Fruit fly (Drosophila melanogaster) whole organism, embryonic: ENCODE measurements around the gene mRpS11.

Experiments used
- Atf6 ChIP-seq: fragments of 200-800 bp; sonication (Bioruptor generic); IDR thresholded peaks from 2 replicates; pipeline ENCODE4 v1.3.6; 2022; ENCODE audit warnings: missing biosample characterization, missing genetic modification characterization
- B-H1 ChIP-seq: fragments of 200-800 bp; sonication (Bioruptor generic); IDR thresholded peaks from 3 replicates; pipeline ENCODE4 v1.3.6; 2022; ENCODE audit warnings: missing biosample characterization, missing genetic modification characterization
- Blimp-1 ChIP-seq: fragments of 200-800 bp; sonication (Bioruptor generic); optimal IDR thresholded peaks from 3 replicates; lab custom pipeline; 2018; ENCODE audit warnings: missing biosample characterization, missing genetic modification characterization, mild to moderate bottlenecking, moderate library complexity, missing genetic modification reagents
- CG11093 ChIP-seq: fragments of 200-800 bp; sonication (Bioruptor generic); IDR thresholded peaks from 3 replicates; pipeline ENCODE4 v1.3.6; 2022; ENCODE audit warnings: missing biosample characterization, missing genetic modification characterization
- CG12659 ChIP-seq: fragments of 200-800 bp; sonication (Bioruptor generic); optimal IDR thresholded peaks from 3 replicates; lab custom pipeline; 2017; ENCODE audit warnings: mild to moderate bottlenecking, missing biosample characterization, missing genetic modification reagents, missing genetic modification characterization
- CG12769 ChIP-seq: fragments of 200-800 bp; sonication (Bioruptor generic); optimal IDR thresholded peaks from 2 replicates; lab custom pipeline; 2019; ENCODE audit warnings: missing biosample characterization, mild to moderate bottlenecking, missing genetic modification characterization, moderate library complexity
- CG13424 ChIP-seq: fragments of 200-800 bp; sonication (Bioruptor generic); optimal IDR thresholded peaks from 2 replicates; lab custom pipeline; 2019; ENCODE audit warnings: missing biosample characterization, mild to moderate bottlenecking, missing genetic modification characterization, moderate library complexity
- CG13775 ChIP-seq: fragments of 200-800 bp; sonication (Bioruptor generic); optimal IDR thresholded peaks from 3 replicates; lab custom pipeline; 2017; ENCODE audit warnings: missing biosample characterization, mild to moderate bottlenecking, missing genetic modification characterization
- CG16813 ChIP-seq: fragments of 200-800 bp; sonication (Bioruptor generic); IDR thresholded peaks from 3 replicates; pipeline ENCODE4 v1.3.6; 2022; ENCODE audit warnings: missing biosample characterization, missing genetic modification characterization; ENCODE audit not compliant: partially characterized antibody
- CG17802 ChIP-seq: fragments of 200-800 bp; sonication (Bioruptor generic); optimal IDR thresholded peaks from 2 replicates; lab custom pipeline; 2018; ENCODE audit warnings: missing biosample characterization, mild to moderate bottlenecking, missing genetic modification characterization, moderate library complexity
- CG2116 ChIP-seq: fragments of 200-800 bp; sonication (Bioruptor generic); optimal IDR thresholded peaks from 3 replicates; lab custom pipeline; 2018; ENCODE audit warnings: missing biosample characterization, mild to moderate bottlenecking, missing genetic modification characterization
- CG2120 ChIP-seq: fragments of 200-800 bp; sonication (Bioruptor generic); optimal IDR thresholded peaks from 3 replicates; lab custom pipeline; 2016; ENCODE audit warnings: missing biosample characterization, missing genetic modification characterization
- CG2678 ChIP-seq: fragments of 200-800 bp; sonication (Bioruptor generic); optimal IDR thresholded peaks from 3 replicates; lab custom pipeline; 2019; ENCODE audit warnings: missing biosample characterization, mild to moderate bottlenecking, missing genetic modification characterization, moderate library complexity
- CG2712 ChIP-seq: fragments of 200-800 bp; optimal IDR thresholded peaks from 3 replicates; lab custom pipeline; 2019; ENCODE audit warnings: missing biosample characterization, mild to moderate bottlenecking, missing genetic modification characterization, moderate library complexity
- CG31441 ChIP-seq: fragments of 200-800 bp; sonication (Bioruptor generic); IDR thresholded peaks from 2 replicates; pipeline ENCODE4 v1.3.6; 2022; ENCODE audit warnings: missing biosample characterization, missing genetic modification characterization
- CG34422 ChIP-seq: fragments of 200-800 bp; sonication (Bioruptor generic); IDR thresholded peaks from 3 replicates; pipeline ENCODE4 v1.3.6; 2022; ENCODE audit warnings: missing biosample characterization, missing genetic modification characterization
- CG3726 ChIP-seq: fragments of 200-800 bp; sonication (Bioruptor generic); IDR thresholded peaks from 3 replicates; pipeline ENCODE4, ENCODE4 v1.3.6; 2022; ENCODE audit warnings: missing biosample characterization, missing genetic modification characterization
- CG3995 ChIP-seq: fragments of 200-800 bp; sonication (Bioruptor generic); optimal IDR thresholded peaks from 3 replicates; lab custom pipeline; 2016; ENCODE audit warnings: missing biosample characterization, missing genetic modification characterization
- CG43689 ChIP-seq: fragments of 200-800 bp; sonication (Bioruptor generic); IDR thresholded peaks from 2 replicates; pipeline ENCODE4 v1.3.6; 2022; ENCODE audit warnings: missing biosample characterization, missing genetic modification characterization
- CG6272 ChIP-seq: fragments of 200-800 bp; sonication (Bioruptor generic); IDR thresholded peaks from 2 replicates; pipeline ENCODE4 v1.3.6; 2022; ENCODE audit warnings: missing biosample characterization, missing genetic modification characterization
- CG7271 ChIP-seq: fragments of 200-800 bp; sonication (Bioruptor generic); optimal IDR thresholded peaks from 2 replicates; lab custom pipeline; 2018; ENCODE audit warnings: missing biosample characterization, mild to moderate bottlenecking, missing genetic modification characterization, moderate library complexity
- CG8290 ChIP-seq, 3 experiments: fragments of 200-800 bp; sonication (Bioruptor generic); optimal IDR thresholded peaks; 2 replicates each; lab custom pipeline; 2016 to 2019; ENCODE audit warnings: missing biosample characterization in 3 of 3, missing genetic modification characterization in 3 of 3, mild to moderate bottlenecking in 2 of 3, moderate library complexity in 1 of 3
- CTCF ChIP-seq: fragments of 200-800 bp; sonication (Bioruptor generic); optimal IDR thresholded peaks from 2 replicates; lab custom pipeline; 2017; ENCODE audit warnings: missing biosample characterization, mild to moderate bottlenecking, missing genetic modification characterization, moderate library complexity
- Dip3 ChIP-seq: fragments of 200-800 bp; sonication (Bioruptor generic); optimal IDR thresholded peaks from 3 replicates; lab custom pipeline; 2016; ENCODE audit warnings: missing biosample characterization, missing genetic modification characterization
- Fer3 ChIP-seq: fragments of 200-800 bp; sonication (Bioruptor generic); optimal IDR thresholded peaks from 2 replicates; lab custom pipeline; 2018; ENCODE audit warnings: missing biosample characterization, mild to moderate bottlenecking, missing genetic modification characterization, moderate library complexity
- H15 ChIP-seq: fragments of 200-800 bp; sonication (Bioruptor generic); IDR thresholded peaks from 3 replicates; pipeline ENCODE4 v1.3.6; 2022; ENCODE audit warnings: missing biosample characterization, missing genetic modification characterization
- Hand ChIP-seq: fragments of 200-800 bp; sonication (Bioruptor generic); optimal IDR thresholded peaks from 2 replicates; lab custom pipeline; 2017; ENCODE audit warnings: mild to moderate bottlenecking, missing biosample characterization, missing genetic modification reagents, missing genetic modification characterization
- HmgD ChIP-seq: fragments of 200-800 bp; sonication (Bioruptor generic); optimal IDR thresholded peaks from 3 replicates; lab custom pipeline; 2016; ENCODE audit warnings: missing biosample characterization, missing genetic modification characterization
- Lhr ChIP-seq: fragments of 200-800 bp; sonication (Bioruptor generic); optimal IDR thresholded peaks from 3 replicates; lab custom pipeline; 2017; ENCODE audit warnings: mild to moderate bottlenecking, missing biosample characterization, missing genetic modification reagents, missing genetic modification characterization
- Lim3 ChIP-seq: fragments of 200-800 bp; sonication (Bioruptor generic); IDR thresholded peaks from 2 replicates; pipeline ENCODE4 v1.3.6; 2022; ENCODE audit warnings: missing biosample characterization, missing genetic modification characterization
- Med ChIP-seq: fragments of 200-800 bp; sonication (Bioruptor generic); peaks from one replicate; lab custom pipeline; 2016; ENCODE audit warnings: missing biosample characterization, missing genetic modification characterization, mild to moderate bottlenecking, inconsistent platforms, moderate library complexity
- NFAT ChIP-seq: fragments of 200-800 bp; sonication (Bioruptor generic); IDR thresholded peaks from 2 replicates; pipeline ENCODE4 v1.3.6; 2022; ENCODE audit warnings: missing biosample characterization, missing genetic modification characterization
- Sox102F ChIP-seq: fragments of 200-800 bp; sonication (Bioruptor generic); optimal IDR thresholded peaks from 2 replicates; lab custom pipeline; 2018; ENCODE audit warnings: missing biosample characterization, mild to moderate bottlenecking, missing genetic modification characterization, moderate library complexity
- br ChIP-seq: fragments of >200 bp; optimal IDR thresholded peaks from 2 replicates; lab custom pipeline; 2017
- caup ChIP-seq: fragments of 200-800 bp; sonication (Bioruptor generic); optimal IDR thresholded peaks from 3 replicates; lab custom pipeline; 2017; ENCODE audit warnings: missing biosample characterization, mild to moderate bottlenecking, missing genetic modification characterization, moderate library complexity; ENCODE audit not compliant: severe bottlenecking
- crol ChIP-seq: fragments of 200-800 bp; sonication (Bioruptor generic); IDR thresholded peaks from 2 replicates; pipeline ENCODE4 v1.3.6; 2022; ENCODE audit warnings: missing biosample characterization, missing genetic modification characterization
- dan ChIP-seq: fragments of 200-800 bp; sonication (Bioruptor generic); IDR thresholded peaks from 2 replicates; pipeline ENCODE4 v1.3.6; 2022; ENCODE audit warnings: missing biosample characterization, missing genetic modification characterization
- ems ChIP-seq: fragments of 200-800 bp; sonication (Bioruptor generic); optimal IDR thresholded peaks from 3 replicates; lab custom pipeline; 2016; ENCODE audit warnings: missing biosample characterization, missing genetic modification characterization
- fd96Cb ChIP-seq: fragments of 200-800 bp; sonication (Bioruptor generic); optimal IDR thresholded peaks from 2 replicates; lab custom pipeline; 2018; ENCODE audit warnings: missing biosample characterization, mild to moderate bottlenecking, missing genetic modification characterization, moderate library complexity
- fu2 ChIP-seq: fragments of 200-800 bp; sonication (Bioruptor generic); optimal IDR thresholded peaks from 2 replicates; lab custom pipeline; 2016; ENCODE audit warnings: missing biosample characterization, missing genetic modification characterization
- org-1 ChIP-seq: fragments of 200-800 bp; sonication (Bioruptor generic); optimal IDR thresholded peaks from 2 replicates; lab custom pipeline; 2017; ENCODE audit warnings: missing biosample characterization, missing genetic modification characterization
- p53 ChIP-seq: fragments of 200-800 bp; sonication (Bioruptor generic); optimal IDR thresholded peaks from 2 replicates; lab custom pipeline; 2016; ENCODE audit warnings: missing biosample characterization, missing genetic modification characterization
- pros ChIP-seq: fragments of 200-800 bp; sonication (Bioruptor generic); optimal IDR thresholded peaks from 3 replicates; lab custom pipeline; 2019; ENCODE audit warnings: missing biosample characterization, mild to moderate bottlenecking, missing genetic modification characterization, moderate library complexity
- seq ChIP-seq: fragments of 200-800 bp; sonication (Bioruptor generic); IDR thresholded peaks from 2 replicates; pipeline ENCODE4 v1.3.6; 2022; ENCODE audit warnings: missing biosample characterization, missing genetic modification characterization
- slbo ChIP-seq: fragments of 200-800 bp; sonication (Bioruptor generic); IDR thresholded peaks from 2 replicates; pipeline ENCODE4 v1.3.6; 2022; ENCODE audit warnings: missing biosample characterization, missing genetic modification characterization
- sqz ChIP-seq: fragments of 200-800 bp; sonication (Bioruptor generic); optimal IDR thresholded peaks from 3 replicates; lab custom pipeline; 2018; ENCODE audit warnings: missing biosample characterization, mild to moderate bottlenecking, missing genetic modification characterization
- stc ChIP-seq: fragments of 200-800 bp; sonication (Bioruptor generic); IDR thresholded peaks from 2 replicates; pipeline ENCODE4 v1.3.6; 2022; ENCODE audit warnings: missing biosample characterization, missing genetic modification characterization
- tio ChIP-seq: fragments of 200-800 bp; sonication (Bioruptor generic); optimal IDR thresholded peaks from 2 replicates; lab custom pipeline; 2017; ENCODE audit warnings: missing biosample characterization, missing genetic modification characterization, inconsistent platforms
- toy ChIP-seq: fragments of 200-800 bp; sonication (Bioruptor generic); IDR thresholded peaks from 2 replicates; pipeline ENCODE4 v1.3.6; 2022; ENCODE audit warnings: missing biosample characterization, missing genetic modification characterization
- zfh1 ChIP-seq: fragments of 200-800 bp; sonication (Bioruptor generic); IDR thresholded peaks from 3 replicates; pipeline ENCODE4 v1.3.6; 2022; ENCODE audit warnings: missing biosample characterization, missing genetic modification characterization

The mRpS11 gene

DNA sequence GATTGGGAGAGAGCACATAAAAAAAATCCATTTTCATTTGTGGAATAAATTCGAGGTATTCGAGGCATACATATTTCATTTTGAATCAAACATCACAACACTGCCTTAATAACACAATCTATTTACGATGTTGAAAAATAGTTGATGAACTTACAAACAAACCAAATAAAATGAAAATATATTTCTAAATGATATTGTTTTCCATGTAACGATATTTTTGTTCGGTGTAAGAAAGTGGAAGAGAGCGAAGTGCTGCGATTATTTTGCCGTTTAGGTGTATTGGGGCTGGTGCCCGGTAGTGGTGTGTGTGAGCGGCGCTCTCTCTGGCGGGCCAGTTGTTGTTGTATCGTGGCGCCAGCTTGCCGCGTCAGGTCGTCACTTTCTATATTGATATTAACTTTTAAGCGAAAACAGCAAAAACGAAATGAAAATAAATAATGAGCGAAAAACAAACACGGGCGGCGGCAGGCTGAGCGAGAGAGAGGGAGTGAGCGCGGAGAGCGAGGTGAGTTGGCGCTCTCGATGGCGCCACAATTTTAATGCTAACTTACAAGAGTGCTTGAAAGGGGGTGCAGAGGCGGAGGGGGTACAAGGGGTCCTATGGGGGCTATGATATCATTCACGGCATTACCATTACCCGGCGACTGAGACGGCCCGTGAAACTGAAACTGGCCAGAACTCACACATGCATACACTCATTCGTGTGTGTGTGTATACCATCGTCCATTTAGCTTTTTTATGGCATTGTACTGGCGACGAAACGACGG is 7.3 kb upstream of the mRpS11 start (continued):
- peak; percentile 88 for TF ChIP-seq tio (GFP tag; lab: Kevin White, UChicago)
- TF ChIP-seq CG7271 (tag; lab: Kevin White, UChicago): peak; percentile 48
- peak; percentile 45 for TF ChIP-seq CTCF
- TF ChIP-seq fd96Cb (tag; lab: Kevin White, UChicago): peak; percentile 94
- TF ChIP-seq fu2: peak; percentile 91
- peak; percentile 95 for TF ChIP-seq CG31441 (GFP tag; lab: Robert Waterston, UW)
- peak; percentile 98 for TF ChIP-seq crol (GFP tag; lab: Robert Waterston, UW)
- TF ChIP-seq toy (GFP tag; lab: Robert Waterston, UW): peak; percentile 67; the same call in 1 of the 2 replicates
- TF ChIP-seq org-1 (GFP tag; lab: Kevin White, UChicago): peak; percentile 96
- TF ChIP-seq slbo (GFP tag; lab: Robert Waterston, UW): peak; percentile 88
- TF ChIP-seq Hand (GFP tag; lab: Kevin White, UChicago): peak; percentile 93
- TF ChIP-seq p53 (GFP tag; lab: Kevin White, UChicago): no peak
- peak; percentile 89 for TF ChIP-seq ems (GFP tag; lab: Kevin White, UChicago)
- peak; percentile 95 for TF ChIP-seq CG13424
- peak; percentile 91 for TF ChIP-seq Blimp-1 (GFP tag; lab: Kevin White, UChicago)
- TF ChIP-seq Dip3 (GFP tag; lab: Kevin White, UChicago): peak; percentile 93
- peak; percentile 60 for TF ChIP-seq CG3995
- peak; percentile 65 for TF ChIP-seq Lhr (GFP tag; lab: Kevin White, UChicago)
- TF ChIP-seq CG13775: peak; percentile 90
- peak; percentile 97 for TF ChIP-seq CG2678 (tag; lab: Kevin White, UChicago)
- peak; percentile 96 for TF ChIP-seq CG12769 (tag; lab: Kevin White, UChicago)
- peak; percentile 98 for TF ChIP-seq Med (GFP tag; lab: Kevin White, UChicago)
- peak; percentile 95 for TF ChIP-seq CG12659 (GFP tag; lab: Kevin White, UChicago)
- peak; percentile 97 for TF ChIP-seq Sox102F
- peak; percentile 44; the same call in 1 of the 2 replicates for TF ChIP-seq CG43689 (GFP tag; lab: Robert Waterston, UW)
- peak; percentile 28 for TF ChIP-seq pros (GFP tag; lab: Kevin White, UChicago)
- TF ChIP-seq Lim3 (GFP tag; lab: Robert Waterston, UW): peak; percentile 35; the same call in 1 of the 2 replicates
- peak; percentile 90 for TF ChIP-seq H15
- peak; percentile 87 for TF ChIP-seq Atf6 (GFP tag; lab: Robert Waterston, UW)
- TF ChIP-seq CG2120 (GFP tag; lab: Kevin White, UChicago): peak; percentile 98
- peak; percentile 66 for TF ChIP-seq CG2116 (GFP tag; lab: Kevin White, UChicago)
- peak; percentile 93 for TF ChIP-seq sqz
- TF ChIP-seq zfh1: peak; percentile 84
- TF ChIP-seq CG17802 (tag; lab: Kevin White, UChicago): peak; percentile 81
- peak; percentile 96 for TF ChIP-seq CG2712
- no peak for TF ChIP-seq dan
- TF ChIP-seq CG16813 (GFP tag; lab: Robert Waterston, UW): 0 out of 3 replicates have a peak, but pooled peaks have one; percentile 12
- TF ChIP-seq caup (GFP tag; lab: Kevin White, UChicago): peak; percentile 79
- TF ChIP-seq CG3726: peak; percentile 82
- TF ChIP-seq Fer3 (tag; lab: Kevin White, UChicago): peak; percentile 93
- TF ChIP-seq NFAT: peak; percentile 80
- peak; percentile 85 for TF ChIP-seq B-H1 (GFP tag; lab: Robert Waterston, UW)
- peak; percentile 78 for TF ChIP-seq CG6272
- peak; percentile 81 for TF ChIP-seq seq (GFP tag; lab: Robert Waterston, UW)
- peak; percentile 89 for TF ChIP-seq CG34422 (GFP tag; lab: Robert Waterston, UW)
- no peak for TF ChIP-seq br
- TF ChIP-seq HmgD (GFP tag; lab: Kevin White, UChicago): peak; percentile 23
- peak; percentile 93 for TF ChIP-seq stc (GFP tag; lab: Robert Waterston, UW)
- peak; percentile 80 for TF ChIP-seq CG11093 (GFP tag; lab: Robert Waterston, UW)
- peak; percentile 70 for TF ChIP-seq CG8290 (GFP tag; optimal IDR thresholded peaks at IDR 0.05; lab: Kevin White, UChicago)
- peak; percentile 62 to 93 for TF ChIP-seq CG8290 (tag; optimal IDR thresholded peaks at IDR 0.05; lab: Kevin White, UChicago)
